Fruit fly (Drosophila melanogaster) whole organism, embryonic: ENCODE results near the gene CG13043.

Source experiments
- Atf3 ChIP-seq: fragments of 200-800 bp; sonication (Bioruptor generic); optimal IDR thresholded peaks from 3 replicates; lab custom pipeline; 2016; ENCODE audit warnings: missing biosample characterization, missing genetic modification characterization
- Awh ChIP-seq: fragments of 200-800 bp; sonication (Bioruptor generic); IDR thresholded peaks from 2 replicates; pipeline ENCODE4, ENCODE4 v1.3.6; 2022; ENCODE audit warnings: missing biosample characterization, missing genetic modification characterization
- CG10543 ChIP-seq: fragments of 200-800 bp; sonication (Bioruptor generic); optimal IDR thresholded peaks from 3 replicates; lab custom pipeline; 2017; ENCODE audit warnings: missing biosample characterization, mild to moderate bottlenecking, missing genetic modification characterization, moderate library complexity
- CG11093 ChIP-seq: fragments of 200-800 bp; sonication (Bioruptor generic); IDR thresholded peaks from 3 replicates; pipeline ENCODE4 v1.3.6; 2022; ENCODE audit warnings: missing biosample characterization, missing genetic modification characterization
- CG11504 ChIP-seq: fragments of 200-800 bp; sonication (Bioruptor generic); optimal IDR thresholded peaks from 3 replicates; lab custom pipeline; 2019; ENCODE audit warnings: missing biosample characterization, mild to moderate bottlenecking, missing genetic modification characterization, moderate library complexity
- CG12219 ChIP-seq: fragments of 200-800 bp; sonication (Bioruptor generic); optimal IDR thresholded peaks from 3 replicates; lab custom pipeline; 2018; ENCODE audit warnings: missing biosample characterization, mild to moderate bottlenecking, missing genetic modification characterization
- CG14667 ChIP-seq: fragments of 200-800 bp; sonication (Bioruptor generic); IDR thresholded peaks from 2 replicates; pipeline ENCODE4 v1.3.6; 2022; ENCODE audit warnings: missing biosample characterization, missing genetic modification characterization
- CG15514 ChIP-seq: fragments of 200-800 bp; sonication (Bioruptor generic); optimal IDR thresholded peaks from 3 replicates; lab custom pipeline; 2017; ENCODE audit warnings: missing biosample characterization, missing genetic modification characterization, mild to moderate bottlenecking, moderate library complexity, missing genetic modification reagents
- CG18011 ChIP-seq: fragments of 200-800 bp; sonication (Bioruptor generic); optimal IDR thresholded peaks from 2 replicates; lab custom pipeline; 2017; ENCODE audit warnings: missing biosample characterization, missing genetic modification characterization, mild to moderate bottlenecking, moderate library complexity, missing genotype
- CG18262 ChIP-seq: fragments of 200-800 bp; optimal IDR thresholded peaks from 3 replicates; lab custom pipeline; 2019; ENCODE audit warnings: missing biosample characterization, mild to moderate bottlenecking, missing genetic modification characterization, moderate library complexity
- CG31388 ChIP-seq: fragments of 200-800 bp; sonication (Bioruptor generic); optimal IDR thresholded peaks from 2 replicates; lab custom pipeline; 2016; ENCODE audit warnings: missing biosample characterization, missing genetic modification characterization
- CG32772 ChIP-seq: fragments of 200-800 bp; sonication (Bioruptor generic); IDR thresholded peaks from 2 replicates; pipeline ENCODE4 v1.3.6; 2022; ENCODE audit warnings: missing biosample characterization, missing genetic modification characterization
- CG3281 ChIP-seq: fragments of 200-800 bp; sonication (Bioruptor generic); optimal IDR thresholded peaks from 3 replicates; lab custom pipeline; 2017; ENCODE audit warnings: missing biosample characterization, mild to moderate bottlenecking, missing genetic modification characterization
- CG3847 ChIP-seq: fragments of 200-800 bp; sonication (Bioruptor generic); IDR thresholded peaks from 2 replicates; pipeline ENCODE4 v1.3.6; 2022; ENCODE audit warnings: missing biosample characterization, missing genetic modification characterization
- CG42726 ChIP-seq: fragments of 200-800 bp; sonication (Bioruptor generic); IDR thresholded peaks from 2 replicates; pipeline ENCODE4 v1.3.6; 2022; ENCODE audit warnings: missing biosample characterization, missing genetic modification characterization; ENCODE audit not compliant: partially characterized antibody
- CG4424 ChIP-seq: fragments of 200-800 bp; sonication (Bioruptor generic); optimal IDR thresholded peaks from 3 replicates; lab custom pipeline; 2016; ENCODE audit warnings: missing biosample characterization, missing genetic modification characterization
- CG7357 ChIP-seq: fragments of 200-800 bp; sonication (Bioruptor generic); IDR thresholded peaks from 3 replicates; pipeline ENCODE4 v1.3.6; 2022; ENCODE audit warnings: missing biosample characterization, missing genetic modification characterization
- CG8944 ChIP-seq: fragments of 200-800 bp; sonication (Bioruptor generic); optimal IDR thresholded peaks from 3 replicates; lab custom pipeline; 2016; ENCODE audit warnings: missing biosample characterization, missing genetic modification characterization
- Dll ChIP-seq: fragments of 200-800 bp; sonication (Bioruptor generic); IDR thresholded peaks from 4 replicates; pipeline ENCODE4 v1.3.6; 2022; ENCODE audit warnings: missing biosample characterization, missing genetic modification characterization; ENCODE audit not compliant: partially characterized antibody
- E2f1 ChIP-seq: fragments of 200-800 bp; sonication (Bioruptor generic); IDR thresholded peaks from 2 replicates; pipeline ENCODE4 v1.3.6; 2022; ENCODE audit warnings: missing biosample characterization, missing genetic modification characterization
- HLH3B ChIP-seq: fragments of 200-800 bp; sonication (Bioruptor generic); IDR thresholded peaks from 2 replicates; pipeline ENCODE4 v1.3.6; 2022; ENCODE audit warnings: missing biosample characterization, missing genetic modification characterization
- Hr78 ChIP-seq, 2 experiments: fragments of 200-800 bp in 1 of 2; fragments of >200 bp in 1 of 2; sonication (Bioruptor generic) in 1 of 2; optimal IDR thresholded peaks; 2 replicates each; lab custom pipeline; 2017 to 2019; ENCODE audit warnings: missing biosample characterization in 2 of 2, missing genetic modification characterization in 2 of 2, mild to moderate bottlenecking in 1 of 2, moderate library complexity in 1 of 2
- Lhr ChIP-seq: fragments of 200-800 bp; sonication (Bioruptor generic); optimal IDR thresholded peaks from 3 replicates; lab custom pipeline; 2017; ENCODE audit warnings: mild to moderate bottlenecking, missing biosample characterization, missing genetic modification reagents, missing genetic modification characterization
- Med ChIP-seq: fragments of 200-800 bp; sonication (Bioruptor generic); peaks from one replicate; lab custom pipeline; 2016; ENCODE audit warnings: missing biosample characterization, missing genetic modification characterization, mild to moderate bottlenecking, inconsistent platforms, moderate library complexity
- Oli ChIP-seq: fragments of 200-800 bp; sonication (Bioruptor generic); optimal IDR thresholded peaks from 2 replicates; lab custom pipeline; 2018; ENCODE audit warnings: missing biosample characterization, mild to moderate bottlenecking, missing genetic modification characterization, moderate library complexity
- ato ChIP-seq: fragments of 200-800 bp; sonication (Bioruptor generic); IDR thresholded peaks from 2 replicates; pipeline ENCODE4 v1.3.6; 2022; ENCODE audit warnings: missing biosample characterization, missing genetic modification characterization; ENCODE audit not compliant: partially characterized antibody
- bsh ChIP-seq, 2 experiments: fragments of 200-800 bp; sonication (Bioruptor generic); optimal IDR thresholded peaks; 2 replicates each; lab custom pipeline; 2017 to 2018; ENCODE audit warnings: mild to moderate bottlenecking in 2 of 2, missing biosample characterization in 2 of 2, missing genetic modification characterization in 2 of 2, moderate library complexity in 1 of 2
- cad ChIP-seq: fragments of >200 bp; optimal IDR thresholded peaks from 2 replicates; lab custom pipeline; 2017; ENCODE audit warnings: missing biosample characterization, missing genetic modification characterization
- chinmo ChIP-seq: fragments of 200-800 bp; sonication (Bioruptor generic); IDR thresholded peaks from 4 replicates; pipeline ENCODE4 v1.3.6; 2022; ENCODE audit warnings: missing biosample characterization, missing genetic modification characterization; ENCODE audit not compliant: partially characterized antibody
- ci ChIP-seq: fragments of 200-800 bp; sonication (Bioruptor generic); IDR thresholded peaks from 3 replicates; pipeline ENCODE4 v1.3.6; 2022; ENCODE audit warnings: missing biosample characterization, missing genetic modification characterization
- dimm ChIP-seq: fragments of 200-800 bp; sonication (Bioruptor generic); IDR thresholded peaks from 2 replicates; pipeline ENCODE4 v1.3.6; 2022; ENCODE audit warnings: missing biosample characterization, missing genetic modification characterization
- exex ChIP-seq: fragments of 200-800 bp; sonication (Bioruptor generic); optimal IDR thresholded peaks from 4 replicates; lab custom pipeline; 2018; ENCODE audit warnings: missing biosample characterization, mild to moderate bottlenecking, missing genetic modification characterization, moderate library complexity
- gsb ChIP-seq: fragments of 200-800 bp; sonication (Bioruptor generic); IDR thresholded peaks from 2 replicates; pipeline ENCODE4 v1.3.6; 2022; ENCODE audit warnings: missing biosample characterization, missing genetic modification characterization
- gt ChIP-seq: fragments of 200-800 bp; sonication (Bioruptor generic); IDR thresholded peaks from 2 replicates; pipeline ENCODE4 v1.3.6; 2022; ENCODE audit warnings: missing biosample characterization, missing genetic modification characterization
- ind ChIP-seq: fragments of 200-800 bp; sonication (Bioruptor generic); optimal IDR thresholded peaks from 3 replicates; lab custom pipeline; 2016; ENCODE audit warnings: missing biosample characterization, missing genetic modification characterization
- insv ChIP-seq, 2 experiments: fragments of 200-800 bp; sonication (Bioruptor generic); optimal IDR thresholded peaks; 3 replicates each; lab custom pipeline; 2016 to 2018; ENCODE audit warnings: missing biosample characterization in 2 of 2, missing genetic modification characterization in 2 of 2
- oc ChIP-seq: fragments of 200-800 bp; sonication (Bioruptor generic); optimal IDR thresholded peaks from 2 replicates; lab custom pipeline; 2018; ENCODE audit warnings: missing biosample characterization, mild to moderate bottlenecking, missing genetic modification characterization, moderate library complexity
- odd ChIP-seq: fragments of 200-800 bp; sonication (Bioruptor generic); optimal IDR thresholded peaks from 2 replicates; lab custom pipeline; 2017; ENCODE audit warnings: missing biosample characterization, mild to moderate bottlenecking, missing genetic modification characterization
- pan ChIP-seq, 4 experiments: fragments of >200 bp in 3 of 4; fragments of 200-800 bp in 1 of 4; sonication (Bioruptor generic) in 1 of 4; optimal IDR thresholded peaks in 3 of 4; IDR thresholded peaks in 1 of 4; 2 replicates each; pipeline versions ENCODE4 v1.3.6 to Lab custom; 2017 to 2022; ENCODE audit warnings: missing biosample characterization in 2 of 4, missing genetic modification characterization in 2 of 4, mixed read lengths in 1 of 4
- scrt ChIP-seq: fragments of 200-800 bp; sonication (Bioruptor generic); optimal IDR thresholded peaks from 2 replicates; lab custom pipeline; 2018; ENCODE audit warnings: missing biosample characterization, mild to moderate bottlenecking, missing genetic modification characterization, moderate library complexity
- sd ChIP-seq: fragments of 200-800 bp; sonication (Bioruptor generic); optimal IDR thresholded peaks from 3 replicates; lab custom pipeline; 2018; ENCODE audit warnings: missing biosample characterization, mild to moderate bottlenecking, missing genetic modification characterization, moderate library complexity
- sima ChIP-seq: fragments of 200-800 bp; sonication (Bioruptor generic); optimal IDR thresholded peaks from 2 replicates; lab custom pipeline; 2016; ENCODE audit warnings: missing biosample characterization, missing genetic modification characterization
- sna ChIP-seq: fragments of 200-800 bp; sonication (Bioruptor generic); IDR thresholded peaks from 2 replicates; pipeline ENCODE4 v1.3.6; 2022; ENCODE audit warnings: missing biosample characterization, missing genetic modification characterization; ENCODE audit not compliant: partially characterized antibody
- ssp ChIP-seq: fragments of 200-800 bp; sonication (Bioruptor generic); IDR thresholded peaks from 2 replicates; pipeline ENCODE4 v1.3.6; 2022; ENCODE audit warnings: missing biosample characterization, missing genetic modification characterization
- tio ChIP-seq: fragments of 200-800 bp; sonication (Bioruptor generic); optimal IDR thresholded peaks from 2 replicates; lab custom pipeline; 2017; ENCODE audit warnings: missing biosample characterization, missing genetic modification characterization, inconsistent platforms
- vvl ChIP-seq: fragments of 200-800 bp; sonication (Bioruptor generic); IDR thresholded peaks from 2 replicates; pipeline ENCODE4 v1.3.6; 2022; ENCODE audit warnings: missing biosample characterization, missing genetic modification characterization
- wor ChIP-seq: fragments of 200-800 bp; sonication (Bioruptor generic); IDR thresholded peaks from 2 replicates; pipeline ENCODE4 v1.3.6; 2022; ENCODE audit warnings: missing biosample characterization, missing genetic modification characterization

The CG13043 gene

dm6 chr3L:16281880-16282556 is 23.7 kb downstream of the CG13043 start, which contains the start of gene CG13049:
CG13049 (minus strand) TSS chr3L:16281930.
- TF ChIP-seq vvl (GFP tag; lab: Robert Waterston, UW) (peak; percentile 52; the same call in 1 of the 2 replicates), CG31388 (GFP tag; lab: Kevin White, UChicago) (no peak), sd (peak; percentile 3), CG32772 (GFP tag; lab: Robert Waterston, UW) (no peak), pan (optimal IDR thresholded peaks at IDR 0.05; lab: Kevin White, UChicago) (no peak), pan (GFP tag; optimal IDR thresholded peaks at IDR 0.05 in 1 of 2, IDR thresholded peaks at IDR 0.05 in 1 of 2) (peak in 1 of 2 experiments; percentile 12)

- TF ChIP-seq ato (GFP tag; lab: Robert Waterston, UW) (no peak), bsh (GFP tag; optimal IDR thresholded peaks at IDR 0.05; lab: Kevin White, UChicago) (no peak), sna (GFP tag; lab: Robert Waterston, UW) (no peak), ci (GFP tag; lab: Robert Waterston, UW) (no peak), E2f1 (GFP tag; lab: Robert Waterston, UW) (no peak), CG11504 (tag; lab: Kevin White, UChicago) (no peak), Awh (GFP tag; lab: Robert Waterston, UW) (peak; percentile 19; the same call in 1 of the 2 replicates), ssp (GFP tag; lab: Robert Waterston, UW) (no peak), chinmo (GFP tag; lab: Robert Waterston, UW) (0 out of 4 replicates have a peak, but pooled peaks have one; percentile 65), CG8944 (GFP tag; lab: Kevin White, UChicago) (no peak), gt (GFP tag; lab: Robert Waterston, UW) (no peak), CG7357 (GFP tag; lab: Robert Waterston, UW) (no peak), tio (no peak), gsb (GFP tag; lab: Robert Waterston, UW) (no peak), Med (no peak), oc (tag; lab: Kevin White, UChicago) (peak; percentile 56), Atf3 (GFP tag; lab: Kevin White, UChicago) (no peak), ind (GFP tag; lab: Kevin White, UChicago) (no peak), CG42726 (no peak), scrt (GFP tag; lab: Kevin White, UChicago) (no peak), sima (GFP tag; lab: Kevin White, UChicago) (no peak), CG15514 (GFP tag; lab: Kevin White, UChicago) (no peak), CG12219 (GFP tag; lab: Kevin White, UChicago) (no peak), wor (GFP tag; lab: Robert Waterston, UW) (no peak), Hr78 (GFP tag; optimal IDR thresholded peaks at IDR 0.05; lab: Kevin White, UChicago) (peak in 1 of 2 experiments; percentile 87), CG3281 (GFP tag; lab: Kevin White, UChicago) (no peak), CG14667 (no peak), CG11093 (no peak), CG10543 (GFP tag; lab: Kevin White, UChicago) (no peak), exex (no peak), cad (GFP tag; lab: Kevin White, UChicago) (no peak), Dll (no peak), Oli (no peak), dimm (GFP tag; lab: Robert Waterston, UW) (no peak), CG4424 (GFP tag; lab: Kevin White, UChicago) (no peak), CG18262 (no peak), CG3847 (GFP tag; lab: Robert Waterston, UW) (no peak), HLH3B (GFP tag; lab: Robert Waterston, UW) (no peak), insv (GFP tag; optimal IDR thresholded peaks at IDR 0.05; lab: Kevin White, UChicago) (no peak), CG18011 (GFP tag; lab: Kevin White, UChicago) (no peak), odd (GFP tag; lab: Kevin White, UChicago) (no peak), Lhr (GFP tag; lab: Kevin White, UChicago) (no peak)
These were observed 25.6 kb downstream of the CG13043 start, which contains the start of gene CG13064 for dm6 chr3L:16279987-16280454. CG13064 (plus strand) TSS chr3L:16280404.
